Worm (Caenorhabditis elegans): ENCODE measurements around the gene F55A11.1.

Gene F55A11.1

DNA sequence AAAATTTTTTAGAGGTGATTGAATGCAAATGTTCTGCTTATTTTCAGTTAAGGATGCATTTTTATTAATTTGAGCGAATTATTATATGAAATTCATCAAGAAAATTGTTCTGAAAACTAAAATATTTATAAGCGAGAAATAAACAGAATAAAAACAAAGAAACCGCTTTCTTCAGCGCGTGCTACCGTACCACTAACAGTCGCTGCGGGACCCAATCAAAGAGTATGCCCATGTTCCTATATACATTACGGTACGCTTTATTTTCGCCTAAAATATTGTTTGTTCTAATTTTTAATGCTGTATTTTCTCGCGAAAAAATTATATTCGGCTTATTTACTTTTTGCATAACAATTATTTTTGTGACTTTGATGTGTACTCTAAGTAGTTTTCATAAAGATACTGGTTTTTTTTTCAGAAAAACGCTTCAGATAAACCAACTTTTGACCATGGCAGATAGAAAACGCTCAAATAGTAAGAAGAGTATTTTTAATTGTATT is 23.6 kb upstream of the F55A11.1 start, which contains the start of gene F55A11.8:
Gene F55A11.8, plus strand, starts transcription at position 447 of the 497 bp plus-strand sequence.
- no peak for TF ChIP-seq snpc-1.3 (tag; optimal IDR thresholded peaks at IDR 0.05; ENCODE audit: insufficient read depth)
- TF ChIP-seq let-607 (tag; optimal IDR thresholded peaks at IDR 0.05): no peak
- no peak for TF ChIP-seq bed-1 (GFP tag; IDR thresholded peaks at IDR 0.05)
- no peak for TF ChIP-seq lag-1 (GFP tag; IDR thresholded peaks at IDR 0.05)
- no peak for TF ChIP-seq C06A6.2 (GFP tag; conservative IDR thresholded peaks at IDR 0.05)
- no peak for TF ChIP-seq ccch-3 (GFP tag; optimal IDR thresholded peaks at IDR 0.05)
- TF ChIP-seq F33H1.4 (GFP tag; IDR thresholded peaks at IDR 0.05): peak; percentile 92
- no peak for TF ChIP-seq Y56A3A.18 (GFP tag; IDR thresholded peaks at IDR 0.05)
- TF ChIP-seq F57A8.1 (GFP tag; optimal IDR thresholded peaks at IDR 0.05): no peak
- TF ChIP-seq Y53G8AR.9 (GFP tag; conservative IDR thresholded peaks at IDR 0.05): no peak
- TF ChIP-seq him-1 (tag; optimal IDR thresholded peaks at IDR 0.05): peak; percentile 50
- no peak for TF ChIP-seq ztf-18 (tag; optimal IDR thresholded peaks at IDR 0.05)
- TF ChIP-seq hrde-1 (tag; optimal IDR thresholded peaks at IDR 0.05; ENCODE audit: borderline replicate concordance): no peak
- no peak for TF ChIP-seq gei-17 (GFP tag; optimal IDR thresholded peaks at IDR 0.05)
- TF ChIP-seq F49E8.2 (tag; optimal IDR thresholded peaks at IDR 0.05; ENCODE audit: insufficient read depth): peak; percentile 25
- peak; percentile 89 for TF ChIP-seq madf-6 (GFP tag; IDR thresholded peaks at IDR 0.05)
- TF ChIP-seq K12H6.12 (tag; optimal IDR thresholded peaks at IDR 0.05): no peak
- TF ChIP-seq lsy-27 (tag; optimal IDR thresholded peaks at IDR 0.05; ENCODE audit: borderline replicate concordance, insufficient read depth): no peak
- peak; percentile 95 for TF ChIP-seq lsl-1 (GFP tag; optimal IDR thresholded peaks at IDR 0.05)
- TF ChIP-seq ztf-25 (GFP tag; IDR thresholded peaks at IDR 0.05): no peak
- no peak for TF ChIP-seq F39B2.1 (GFP tag; IDR thresholded peaks at IDR 0.05)
- TF ChIP-seq hmg-1.2 (GFP tag; IDR thresholded peaks at IDR 0.05): peak; percentile 13; the same call in 1 of the 2 replicates
- no peak for TF ChIP-seq ama-1 (optimal IDR thresholded peaks at IDR 0.05)
- TF ChIP-seq ama-1 (GFP tag; optimal IDR thresholded peaks at IDR 0.05): no peak
- no peak for TF ChIP-seq egrh-3 (GFP tag; IDR thresholded peaks at IDR 0.05)
- no peak for TF ChIP-seq pha-4 (tag; optimal IDR thresholded peaks at IDR 0.05)
- no peak for TF ChIP-seq unc-62 (GFP tag; optimal IDR thresholded peaks at IDR 0.05)
- no peak for TF ChIP-seq bed-2 (GFP tag; IDR thresholded peaks at IDR 0.05)
- TF ChIP-seq nfya-2 (GFP tag; IDR thresholded peaks at IDR 0.05): no peak
- peak; percentile 86 for TF ChIP-seq xnd-1 (tag; optimal IDR thresholded peaks at IDR 0.05)
- TF ChIP-seq F57C9.4 (tag; optimal IDR thresholded peaks at IDR 0.05): no peak
- no peak for TF ChIP-seq tlf-1 (GFP tag; optimal IDR thresholded peaks at IDR 0.05)
- TF ChIP-seq F52B5.7 (tag; optimal IDR thresholded peaks at IDR 0.05): no peak
- TF ChIP-seq D2030.7 (GFP tag; IDR thresholded peaks at IDR 0.05): 0 out of 2 replicates have a peak, but pooled peaks have one; percentile 14
- TF ChIP-seq athp-1 (tag; optimal IDR thresholded peaks at IDR 0.05): no peak
- TF ChIP-seq madf-8 (GFP tag; conservative IDR thresholded peaks at IDR 0.05): peak; percentile 62; the same call in 1 of the 2 replicates
- TF ChIP-seq zim-3 (tag; optimal IDR thresholded peaks at IDR 0.05): no peak
- no peak for TF ChIP-seq ceh-27 (GFP tag; optimal IDR thresholded peaks at IDR 0.05)
- 0 out of 2 replicates have a peak, but pooled peaks have one; percentile 55 for TF ChIP-seq madf-3 (GFP tag; IDR thresholded peaks at IDR 0.05)
- TF ChIP-seq snpc-4 (GFP tag; optimal IDR thresholded peaks at IDR 0.05): no peak
- TF ChIP-seq snpc-4 (tag; optimal IDR thresholded peaks at IDR 0.05): no peak
- TF ChIP-seq cebp-2 (GFP tag; IDR thresholded peaks at IDR 0.05): no peak
- no peak for TF ChIP-seq egl-44 (GFP tag; IDR thresholded peaks at IDR 0.05)
- peak; percentile 64 for TF ChIP-seq efl-1 (GFP tag; optimal IDR thresholded peaks at IDR 0.05)
- no peak for TF ChIP-seq hsf-1 (GFP tag; IDR thresholded peaks at IDR 0.05)

Data from whole organism, young adult.